Fruit fly (Drosophila melanogaster): ENCODE measurements around the gene CG5466.
A peak's percentile ranks its signal among the peaks of the same experiment; 100 is the strongest.

CG5466 gene

DNA sequence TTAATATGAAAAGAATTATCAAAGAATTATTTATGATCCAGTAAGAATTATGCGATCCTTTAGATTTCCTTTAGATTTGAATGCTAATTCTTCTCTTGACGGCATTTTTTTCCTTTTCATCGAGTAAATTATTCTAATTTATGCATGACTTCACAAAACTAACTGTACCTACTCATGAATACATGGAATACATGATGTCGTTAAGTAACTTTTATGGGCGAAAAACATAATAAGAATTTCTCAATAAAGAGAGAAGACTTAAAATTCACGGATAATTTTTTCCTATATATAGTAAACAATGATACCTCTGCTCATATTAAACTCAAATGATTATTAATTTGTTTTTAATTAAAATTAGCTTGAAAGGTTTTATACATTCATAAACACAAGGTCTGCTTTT, 21.8 kb upstream of the CG5466 start:
- TF ChIP-seq CG11902 (GFP tag; optimal IDR thresholded peaks at IDR 0.05) = no peak
- no peak for TF ChIP-seq Eip78C (GFP tag)
- TF ChIP-seq acj6 (GFP tag; optimal IDR thresholded peaks at IDR 0.05) = no peak
- TF ChIP-seq Hr39 (GFP tag; optimal IDR thresholded peaks at IDR 0.05) = no peak
- no peak for TF ChIP-seq pdm3 (GFP tag; optimal IDR thresholded peaks at IDR 0.05)

DNA sequence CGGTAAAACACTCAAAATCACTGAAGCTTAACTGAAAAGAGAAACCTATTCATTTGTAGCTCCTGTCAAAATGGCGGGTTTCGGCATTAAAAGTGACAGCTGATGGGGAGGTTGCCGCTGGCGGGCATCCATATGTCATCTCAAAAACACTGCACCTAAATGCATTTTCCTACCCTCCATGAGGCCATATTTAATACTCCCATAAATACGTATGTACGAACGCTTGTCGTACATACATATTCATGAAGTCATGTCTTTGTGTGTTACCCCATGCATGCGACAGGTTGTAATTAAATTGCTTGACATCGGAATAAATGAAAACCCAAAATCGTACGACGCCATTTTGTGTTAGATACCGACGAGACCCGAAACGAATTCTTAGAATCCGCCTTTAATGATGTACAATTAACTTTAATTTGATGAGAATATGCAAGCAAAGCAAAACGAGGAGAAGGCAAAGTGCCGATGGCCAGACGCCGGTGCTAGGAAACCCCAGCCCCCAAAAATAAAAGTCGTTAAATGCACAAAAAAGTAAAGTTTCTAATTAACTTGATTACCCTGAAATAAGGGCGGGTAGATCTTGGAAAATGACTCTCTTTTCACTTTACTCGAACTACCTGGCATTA, 21.2 kb upstream of the CG5466 start:
- TF ChIP-seq Smox (GFP tag; optimal IDR thresholded peaks at IDR 0.05) (no peak), CG11902 (GFP tag; optimal IDR thresholded peaks at IDR 0.05) (no peak), CG11762 (GFP tag; optimal IDR thresholded peaks at IDR 0.05; ENCODE audit: insufficient read depth) (no peak), CG15336 (GFP tag; IDR thresholded peaks at IDR 0.05) (no peak), CG9139 (GFP tag; optimal IDR thresholded peaks at IDR 0.05) (no peak), Eip93F (GFP tag; optimal IDR thresholded peaks at IDR 0.05) (no peak), Lpt (GFP tag; optimal IDR thresholded peaks at IDR 0.05) (no peak), CG32006 (GFP tag; optimal IDR thresholded peaks at IDR 0.05) (no peak), pdm3 (GFP tag; optimal IDR thresholded peaks at IDR 0.05) (no peak), CG7368 (GFP tag; optimal IDR thresholded peaks at IDR 0.05) (no peak), CG6854 (GFP tag; optimal IDR thresholded peaks at IDR 0.05) (no peak), CG8119 (GFP tag; IDR thresholded peaks at IDR 0.05) (no peak), CG3032 (tag; optimal IDR thresholded peaks at IDR 0.05) (no peak), topi (GFP tag; optimal IDR thresholded peaks at IDR 0.05) (no peak), Met (GFP tag; optimal IDR thresholded peaks at IDR 0.05) (no peak)

DNA sequence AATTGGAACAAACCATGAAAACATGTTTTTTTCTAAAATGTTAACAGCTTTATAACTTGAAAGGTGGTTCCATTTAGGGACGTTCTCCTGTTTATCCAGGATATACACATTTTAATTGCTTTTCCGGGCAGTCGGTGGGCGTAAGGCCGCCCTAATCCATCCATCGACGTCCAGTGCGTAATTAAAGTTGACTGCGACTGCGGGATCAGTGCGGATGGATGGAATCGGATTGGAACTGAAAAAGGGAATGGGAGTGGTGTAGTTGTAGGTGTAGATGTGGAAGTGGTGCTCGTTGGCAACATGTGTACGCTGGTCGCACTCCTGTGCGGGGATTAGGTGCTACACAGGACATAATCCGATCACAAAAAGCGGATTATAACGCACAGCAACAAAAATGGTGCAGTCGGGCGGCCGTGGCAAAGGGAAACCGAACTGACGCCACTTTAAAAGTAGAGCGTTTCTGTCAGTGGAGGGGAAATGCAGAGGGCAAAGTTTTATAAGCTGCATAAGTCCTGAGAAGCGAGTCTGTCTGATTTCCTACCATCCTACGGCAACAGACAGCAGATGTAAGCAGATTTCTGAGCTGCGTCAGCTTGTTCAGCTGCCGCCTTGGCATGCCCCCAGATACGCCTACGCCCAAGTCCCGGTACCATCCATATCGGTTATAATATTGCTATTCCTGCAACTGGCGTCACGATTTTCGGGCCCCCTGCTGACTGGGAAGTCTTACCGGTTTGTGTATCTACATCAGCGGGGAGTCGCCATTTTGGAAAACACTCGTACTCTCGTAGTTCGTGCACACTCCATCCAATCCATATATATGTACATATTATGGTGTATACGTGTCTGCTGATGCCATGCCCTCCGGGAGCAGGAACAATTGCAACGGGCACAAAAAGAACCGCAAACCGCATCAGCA, 20.0 kb upstream of the CG5466 start:
- TF ChIP-seq Eip78C (GFP tag) (peak; percentile 28), achi (GFP tag; optimal IDR thresholded peaks at IDR 0.05) (no peak), CG1621 (tag; optimal IDR thresholded peaks at IDR 0.05) (peak; percentile 20)

DNA sequence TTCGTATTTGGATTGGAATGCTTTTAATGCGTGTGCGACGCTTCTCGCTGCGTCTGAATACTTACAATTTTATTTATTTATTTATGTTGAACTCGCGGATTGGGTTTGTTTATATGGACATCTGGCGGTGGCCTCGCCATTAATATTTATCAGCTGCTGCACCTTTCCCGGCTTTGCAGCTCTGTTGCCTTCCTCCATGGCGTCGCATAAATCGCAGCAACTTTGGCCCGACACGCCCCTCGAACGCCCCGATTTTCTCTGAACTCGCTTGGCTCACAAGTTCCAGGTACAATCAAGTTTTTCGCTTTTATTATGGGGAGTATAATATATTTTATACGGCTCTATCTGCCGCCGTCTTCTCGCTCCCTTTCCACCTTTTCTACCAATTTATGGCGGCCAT, 17.6 kb upstream of the CG5466 start:
- no peak for TF ChIP-seq pdm3 (GFP tag; optimal IDR thresholded peaks at IDR 0.05)
- TF ChIP-seq fd59A (GFP tag; optimal IDR thresholded peaks at IDR 0.05) = no peak
- TF ChIP-seq svp (GFP tag) = peak; percentile 72

DNA sequence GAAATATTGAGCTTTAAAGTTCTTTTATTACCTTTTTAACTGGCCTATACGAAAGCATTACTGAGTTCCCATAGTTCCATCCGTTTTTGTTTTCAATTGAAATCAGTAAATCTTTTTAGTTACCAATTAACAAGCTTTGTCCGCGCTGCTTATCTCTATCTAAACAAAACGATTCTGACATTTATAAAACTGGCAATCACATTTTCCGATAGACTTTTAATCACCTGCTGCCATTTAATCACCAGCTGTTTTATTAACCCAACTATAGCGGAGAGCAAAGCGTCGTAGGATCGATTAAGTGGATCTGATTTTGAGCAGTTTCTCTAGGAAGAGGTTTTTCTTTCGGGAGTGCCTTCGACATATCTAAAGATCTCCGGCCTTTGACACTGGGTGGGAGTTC, 15.1 kb upstream of the CG5466 start:
- TF ChIP-seq OdsH (GFP tag; optimal IDR thresholded peaks at IDR 0.05) (no peak), Eip78C (GFP tag) (no peak), Lpt (GFP tag; optimal IDR thresholded peaks at IDR 0.05) (no peak), salr (GFP tag; optimal IDR thresholded peaks at IDR 0.05) (no peak), cyc (GFP tag; optimal IDR thresholded peaks at IDR 0.05) (no peak), fkh (GFP tag; optimal IDR thresholded peaks at IDR 0.05) (no peak), CG6792 (GFP tag; optimal IDR thresholded peaks at IDR 0.05) (no peak), CG3032 (tag; optimal IDR thresholded peaks at IDR 0.05) (no peak), CG16779 (tag; optimal IDR thresholded peaks at IDR 0.05) (no peak), CG1621 (tag; optimal IDR thresholded peaks at IDR 0.05) (no peak), Ets21C (GFP tag; optimal IDR thresholded peaks at IDR 0.05) (no peak), CG8319 (GFP tag; optimal IDR thresholded peaks at IDR 0.05) (no peak), esn (GFP tag; optimal IDR thresholded peaks at IDR 0.05) (no peak), CG8632 (GFP tag; optimal IDR thresholded peaks at IDR 0.05) (no peak), Smox (GFP tag; optimal IDR thresholded peaks at IDR 0.05) (no peak), lz (GFP tag; optimal IDR thresholded peaks at IDR 0.05) (no peak), Eip93F (GFP tag; optimal IDR thresholded peaks at IDR 0.05) (no peak), net (GFP tag; optimal IDR thresholded peaks at IDR 0.05) (no peak), CG11902 (GFP tag; optimal IDR thresholded peaks at IDR 0.05) (no peak), Sox102F (GFP tag; optimal IDR thresholded peaks at IDR 0.05) (no peak)

Data from whole organism, prepupa.